Worm (Caenorhabditis elegans): ENCODE measurements around the gene C09E7.4.

C09E7.4 gene

ce11 chrIII:6513759-6514158 is 23.0 kb downstream of the C09E7.4 start:
- TF ChIP-seq zip-8 (tag; optimal IDR thresholded peaks at IDR 0.05): peak; percentile 78

- TF ChIP-seq ceh-43 (GFP tag; optimal IDR thresholded peaks at IDR 0.05) (no peak), lin-13 (tag; optimal IDR thresholded peaks at IDR 0.05) (no peak), bed-3 (GFP tag; optimal IDR thresholded peaks at IDR 0.05) (no peak)
Observed at ce11 chrIII:6509301-6509700, 27.5 kb downstream of the C09E7.4 start.

ce11 chrIII:6508327-6508726 is 28.5 kb downstream of the C09E7.4 start:
- TF ChIP-seq nhr-28 (tag; optimal IDR thresholded peaks at IDR 0.05): no peak
- TF ChIP-seq lin-32 (GFP tag; optimal IDR thresholded peaks at IDR 0.05): no peak
- TF ChIP-seq unc-62 (GFP tag; optimal IDR thresholded peaks at IDR 0.05): no peak
- TF ChIP-seq lin-13 (tag; optimal IDR thresholded peaks at IDR 0.05): no peak
- no peak for TF ChIP-seq ceh-43 (GFP tag; optimal IDR thresholded peaks at IDR 0.05)
- TF ChIP-seq lsy-2 (tag; optimal IDR thresholded peaks at IDR 0.05): no peak
- no peak for TF ChIP-seq unc-120 (tag; optimal IDR thresholded peaks at IDR 0.05; ENCODE audit: poor library complexity, severe bottlenecking)
- no peak for TF ChIP-seq tbx-8 (GFP tag; optimal IDR thresholded peaks at IDR 0.05)
- TF ChIP-seq ces-1 (GFP tag; optimal IDR thresholded peaks at IDR 0.05): no peak
- no peak for TF ChIP-seq ztf-11 (tag; optimal IDR thresholded peaks at IDR 0.05)
- TF ChIP-seq flh-1 (GFP tag; optimal IDR thresholded peaks at IDR 0.05): no peak
- TF ChIP-seq mls-2 (tag; optimal IDR thresholded peaks at IDR 0.05): no peak

- no peak for TF ChIP-seq sem-2 (GFP tag; optimal IDR thresholded peaks at IDR 0.05)
- TF ChIP-seq nhr-12 (tag; optimal IDR thresholded peaks at IDR 0.05): no peak
- no peak for TF ChIP-seq nhr-76 (tag; optimal IDR thresholded peaks at IDR 0.05)
- TF ChIP-seq elt-1 (tag; optimal IDR thresholded peaks at IDR 0.05; ENCODE audit: borderline replicate concordance, insufficient read depth): no peak
- TF ChIP-seq blmp-1 (tag; optimal IDR thresholded peaks at IDR 0.05): no peak
- TF ChIP-seq mep-1 (tag; optimal IDR thresholded peaks at IDR 0.05): no peak
- TF ChIP-seq lin-13 (tag; optimal IDR thresholded peaks at IDR 0.05): no peak
Observed at ce11 chrIII:6507832-6508231, 29.0 kb downstream of the C09E7.4 start, which contains the start of gene F23F12.12. F23F12.12 (plus strand) TSS chrIII:6508132.

- TF ChIP-seq ceh-43 (GFP tag; optimal IDR thresholded peaks at IDR 0.05) (no peak), mab-5 (tag; optimal IDR thresholded peaks at IDR 0.05) (no peak), drap-1 (GFP tag; optimal IDR thresholded peaks at IDR 0.05) (no peak), elt-1 (tag; optimal IDR thresholded peaks at IDR 0.05; ENCODE audit: borderline replicate concordance, insufficient read depth) (no peak), nhr-2 (tag; optimal IDR thresholded peaks at IDR 0.05) (no peak), ceh-39 (tag; optimal IDR thresholded peaks at IDR 0.05) (no peak), flh-1 (GFP tag; optimal IDR thresholded peaks at IDR 0.05) (no peak), ztf-11 (tag; optimal IDR thresholded peaks at IDR 0.05) (no peak), M03D4.4 (tag; optimal IDR thresholded peaks at IDR 0.05) (no peak), cnd-1 (tag; optimal IDR thresholded peaks at IDR 0.05) (no peak), sptf-1 (tag; optimal IDR thresholded peaks at IDR 0.05) (no peak), ceh-83 (GFP tag; optimal IDR thresholded peaks at IDR 0.05) (no peak), lin-13 (tag; optimal IDR thresholded peaks at IDR 0.05) (no peak)
Observed at ce11 chrIII:6500032-6500564, 36.7 kb downstream of the C09E7.4 start, which contains the start of gene F23F12.3. F23F12.3 (plus strand) TSS chrIII:6500514.

ce11 chrIII:6499102-6499501 is 37.7 kb downstream of the C09E7.4 start:
- no peak for TF ChIP-seq ces-1 (GFP tag; optimal IDR thresholded peaks at IDR 0.05)

- TF ChIP-seq ceh-39 (tag; optimal IDR thresholded peaks at IDR 0.05): no peak
- no peak for TF ChIP-seq pha-4 (tag; optimal IDR thresholded peaks at IDR 0.05)
- TF ChIP-seq tbx-8 (GFP tag; optimal IDR thresholded peaks at IDR 0.05): no peak
- TF ChIP-seq snpc-4 (tag; optimal IDR thresholded peaks at IDR 0.05): no peak
- no peak for TF ChIP-seq ham-2 (GFP tag; optimal IDR thresholded peaks at IDR 0.05)
- no peak for TF ChIP-seq blmp-1 (tag; optimal IDR thresholded peaks at IDR 0.05)
- TF ChIP-seq ces-1 (GFP tag; optimal IDR thresholded peaks at IDR 0.05): no peak
- no peak for TF ChIP-seq unc-120 (tag; optimal IDR thresholded peaks at IDR 0.05; ENCODE audit: poor library complexity, severe bottlenecking)
- no peak for TF ChIP-seq flh-1 (GFP tag; optimal IDR thresholded peaks at IDR 0.05)
- TF ChIP-seq ztf-11 (tag; optimal IDR thresholded peaks at IDR 0.05): no peak
- TF ChIP-seq nhr-2 (tag; optimal IDR thresholded peaks at IDR 0.05): no peak
- no peak for TF ChIP-seq mep-1 (tag; optimal IDR thresholded peaks at IDR 0.05)
- TF ChIP-seq sptf-1 (tag; optimal IDR thresholded peaks at IDR 0.05): no peak
- no peak for TF ChIP-seq ceh-83 (GFP tag; optimal IDR thresholded peaks at IDR 0.05)
- TF ChIP-seq unc-39 (tag; optimal IDR thresholded peaks at IDR 0.05): no peak
- TF ChIP-seq nhr-76 (tag; optimal IDR thresholded peaks at IDR 0.05): no peak
- no peak for TF ChIP-seq nhr-12 (tag; optimal IDR thresholded peaks at IDR 0.05)
Observed at ce11 chrIII:6498176-6498575, 38.6 kb downstream of the C09E7.4 start, which contains the start of gene sdz-15. sdz-15 (plus strand) TSS chrIII:6498476.
